Fruit fly (Drosophila melanogaster) S2 (cell line): Measurements from ENCODE around the gene mtgo.
A peak's percentile ranks its signal among the peaks of the same experiment; 100 is the strongest.

Source experiments
- CG8478 ChIP-seq: fragments of >200 bp; optimal IDR thresholded peaks from 2 replicates; lab custom pipeline; 2018
- CTCF ChIP-seq, 2 experiments: fragments of >200 bp; optimal IDR thresholded peaks; 2 replicates each; lab custom pipeline; 2018

The mtgo gene

dm6 chr2L:16683958-16684877, 139.4 kb downstream of the mtgo start, which contains the start of gene CG31807:
Gene CG31807 (minus strand): TSS chr2L:16684008.
- no peak for TF ChIP-seq CTCF (optimal IDR thresholded peaks at IDR 0.05; lab: Kevin White, UChicago)
- no peak for TF ChIP-seq CG8478

dm6 chr2L:16684908-16685611, 140.2 kb downstream of the mtgo start:
- TF ChIP-seq CG8478 = no peak
- no peak for TF ChIP-seq CTCF (optimal IDR thresholded peaks at IDR 0.05; lab: Kevin White, UChicago)

- peak in 1 of 2 experiments; percentile 18 for TF ChIP-seq CTCF (optimal IDR thresholded peaks at IDR 0.05; lab: Kevin White, UChicago)
- no peak for TF ChIP-seq CG8478
Measured at dm6 chr2L:16685612-16685912, 140.7 kb downstream of the mtgo start.

dm6 chr2L:16686412-16687043, 141.7 kb downstream of the mtgo start:
- TF ChIP-seq CTCF (optimal IDR thresholded peaks at IDR 0.05; lab: Kevin White, UChicago) (no peak), CG8478 (no peak)

- no peak for TF ChIP-seq CTCF (optimal IDR thresholded peaks at IDR 0.05; lab: Kevin White, UChicago)
- no peak for TF ChIP-seq CG8478
Measured at dm6 chr2L:16687863-16688262, 143.0 kb downstream of the mtgo start.

dm6 chr2L:16689800-16690618, 145.2 kb downstream of the mtgo start:
- TF ChIP-seq CTCF (optimal IDR thresholded peaks at IDR 0.05; lab: Kevin White, UChicago) (no peak), CG8478 (no peak)

- TF ChIP-seq CG8478 (no peak), CTCF (optimal IDR thresholded peaks at IDR 0.05; lab: Kevin White, UChicago) (no peak)
Measured at dm6 chr2L:16690619-16690908, 145.7 kb downstream of the mtgo start.

dm6 chr2L:16703008-16703510, 158.2 kb downstream of the mtgo start:
- TF ChIP-seq CTCF (optimal IDR thresholded peaks at IDR 0.05; lab: Kevin White, UChicago) (no peak), CG8478 (no peak)

dm6 chr2L:16703753-16704152, 158.9 kb downstream of the mtgo start:
- TF ChIP-seq CG8478 (no peak), CTCF (optimal IDR thresholded peaks at IDR 0.05; lab: Kevin White, UChicago) (no peak)

dm6 chr2L:16706882-16707775, 162.3 kb downstream of the mtgo start:
- TF ChIP-seq CTCF (optimal IDR thresholded peaks at IDR 0.05; lab: Kevin White, UChicago) (no peak), CG8478 (no peak)

- TF ChIP-seq CTCF (optimal IDR thresholded peaks at IDR 0.05; lab: Kevin White, UChicago) (no peak), CG8478 (no peak)
Measured at dm6 chr2L:16709693-16710092, 164.9 kb downstream of the mtgo start.

- TF ChIP-seq CG8478 (no peak), CTCF (optimal IDR thresholded peaks at IDR 0.05; lab: Kevin White, UChicago) (no peak)
Measured at dm6 chr2L:16710234-16710633, 165.4 kb downstream of the mtgo start.

- no peak for TF ChIP-seq CG8478
- TF ChIP-seq CTCF (optimal IDR thresholded peaks at IDR 0.05; lab: Kevin White, UChicago) = no peak
Measured at dm6 chr2L:16710677-16711076, 165.9 kb downstream of the mtgo start.

dm6 chr2L:16711891-16712290, 167.1 kb downstream of the mtgo start:
- TF ChIP-seq CTCF (optimal IDR thresholded peaks at IDR 0.05; lab: Kevin White, UChicago) (no peak), CG8478 (no peak)
